Worm (Caenorhabditis elegans) whole organism, early embryonic: ENCODE results near the gene T04C12.1.

Experiments used
- B0310.2 ChIP-seq: sonication (generic microtip); optimal IDR thresholded peaks from 2 replicates; lab custom pipeline; 2016; ENCODE audit warnings: mild to moderate bottlenecking, missing genetic modification characterization, missing compliant biosample characterization
- F13C5.2 ChIP-seq: sonication (generic microtip); optimal IDR thresholded peaks from 2 replicates; lab custom pipeline; 2017; ENCODE audit warnings: mild to moderate bottlenecking, missing genetic modification characterization, inconsistent platforms, missing compliant biosample characterization
- aly-1 ChIP-seq: sonication (generic microtip); optimal IDR thresholded peaks from 2 replicates; lab custom pipeline; 2016; ENCODE audit warnings: missing genetic modification characterization, missing compliant biosample characterization
- ama-1 ChIP-seq: fragments of 150-350 bp; optimal IDR thresholded peaks from 2 replicates; lab custom pipeline; 2014
- ceh-13 ChIP-seq: fragments of 200-800 bp; sonication (Bioruptor generic); optimal IDR thresholded peaks from 2 replicates; lab custom pipeline; 2018; ENCODE audit warnings: mild to moderate bottlenecking, missing genetic modification characterization, missing compliant biosample characterization
- ceh-36 ChIP-seq: sonication (generic microtip); optimal IDR thresholded peaks from 2 replicates; lab custom pipeline; 2016; ENCODE audit warnings: missing genetic modification characterization, inconsistent platforms, missing compliant biosample characterization
- ets-7 ChIP-seq: sonication (generic microtip); optimal IDR thresholded peaks from 2 replicates; lab custom pipeline; 2016; ENCODE audit warnings: missing genotype, missing genetic modification characterization, missing compliant biosample characterization
- flt-1 ChIP-seq: fragments of 200-800 bp; sonication (Bioruptor generic); IDR thresholded peaks from 2 replicates; pipeline ENCODE4 v1.3.6; 2022; ENCODE audit warnings: missing genetic modification characterization, missing compliant biosample characterization
- hmbx-1 ChIP-seq: sonication (generic microtip); optimal IDR thresholded peaks from 2 replicates; lab custom pipeline; 2016; ENCODE audit warnings: mild to moderate bottlenecking, missing genetic modification characterization, missing compliant biosample characterization
- hmg-4 ChIP-seq: fragments of 200-800 bp; sonication (Bioruptor generic); optimal IDR thresholded peaks from 2 replicates; lab custom pipeline; 2018; ENCODE audit warnings: mild to moderate bottlenecking, missing genetic modification characterization, missing compliant biosample characterization
- hnd-1 ChIP-seq: sonication (generic microtip); optimal IDR thresholded peaks from 2 replicates; lab custom pipeline; 2016; ENCODE audit warnings: missing genetic modification characterization, missing compliant biosample characterization
- pes-1 ChIP-seq: fragments of 200-800 bp; sonication (Bioruptor generic); IDR thresholded peaks from 2 replicates; pipeline ENCODE4 v1.3.6; 2022; ENCODE audit warnings: missing genetic modification reagents, missing genetic modification characterization, missing compliant biosample characterization
- scrt-1 ChIP-seq: fragments of 200-800 bp; sonication (Bioruptor generic); IDR thresholded peaks from 2 replicates; pipeline ENCODE4 v1.3.6; 2022; ENCODE audit warnings: missing genetic modification characterization, missing compliant biosample characterization
- sea-1 ChIP-seq: fragments of 200-800 bp; sonication (Bioruptor generic); conservative IDR thresholded peaks from 2 replicates; pipeline ENCODE4 v1.3.6; 2022; ENCODE audit warnings: missing genetic modification characterization, missing compliant biosample characterization
- tbx-11 ChIP-seq: fragments of 200-800 bp; sonication (Bioruptor generic); IDR thresholded peaks from 2 replicates; pipeline ENCODE4 v1.3.6; 2022; ENCODE audit warnings: missing genetic modification characterization, missing compliant biosample characterization
- tbx-37 ChIP-seq: fragments of 200-800 bp; sonication (Bioruptor generic); conservative IDR thresholded peaks from 2 replicates; pipeline ENCODE4 v1.3.6; 2022; ENCODE audit warnings: missing genetic modification reagents, missing genetic modification characterization, missing compliant biosample characterization
- tra-4 ChIP-seq: sonication (generic microtip); optimal IDR thresholded peaks from 2 replicates; lab custom pipeline; 2017; ENCODE audit warnings: missing genetic modification characterization, missing compliant biosample characterization

Gene T04C12.1

DNA sequence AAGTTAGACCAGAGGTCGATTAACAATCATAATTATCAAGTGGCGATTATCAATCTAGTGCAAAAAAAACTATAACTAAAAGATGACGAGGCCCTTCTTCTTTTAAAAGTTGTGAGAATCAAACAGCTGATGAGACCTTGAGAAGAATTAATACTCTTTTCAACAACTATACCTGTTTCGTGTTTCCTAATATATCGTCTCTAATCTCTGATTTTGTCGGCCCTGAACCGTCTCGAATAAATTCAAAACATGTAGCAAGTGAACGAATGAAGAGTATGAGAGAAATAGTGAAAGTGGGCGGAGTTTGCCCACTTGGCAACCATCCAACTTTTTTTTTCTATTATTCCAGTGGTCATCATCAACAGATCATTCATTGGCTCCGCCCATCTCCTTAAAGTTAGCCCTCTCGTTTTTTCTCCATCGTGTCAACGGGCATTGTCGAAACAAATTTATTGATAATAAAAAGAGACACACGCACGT, 28.5 kb upstream of the T04C12.1 start, which contains the start of gene Y42A5A.1:
Gene Y42A5A.1 (plus strand): TSS at position 430 of the 480 bp plus-strand sequence.
- TF ChIP-seq F13C5.2 (tag; lab: Kevin White, UChicago) (no peak), hnd-1 (tag; lab: Kevin White, UChicago) (no peak)

DNA sequence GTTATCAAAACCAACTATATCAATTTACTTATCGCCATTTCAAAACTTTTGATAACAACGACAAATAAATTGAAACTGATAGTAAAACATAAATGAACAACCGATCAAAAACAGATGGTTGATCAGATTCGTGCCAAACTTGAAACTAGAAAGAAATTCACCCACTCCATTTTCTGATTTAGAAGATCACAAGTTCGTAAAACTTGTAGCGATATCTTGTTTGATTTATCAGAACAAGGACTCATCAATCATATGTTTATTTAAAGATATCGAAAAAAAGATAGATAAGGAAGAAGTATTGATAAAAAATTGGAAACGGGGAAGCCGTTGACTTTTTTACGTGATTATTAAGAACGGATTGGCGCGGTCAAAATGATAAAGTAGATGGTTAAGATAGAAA, 28.1 kb upstream of the T04C12.1 start:
- TF ChIP-seq ama-1 (lab: Kevin White, UChicago) = no peak
- TF ChIP-seq ceh-36 (tag; lab: Kevin White, UChicago) = no peak
- no peak for TF ChIP-seq B0310.2
- TF ChIP-seq tra-4 (tag; lab: Kevin White, UChicago) = no peak
- TF ChIP-seq tbx-37 (GFP tag; lab: Robert Waterston, UW) = no peak
- no peak for TF ChIP-seq ceh-13 (GFP tag; lab: Kevin White, UChicago)
- no peak for TF ChIP-seq pes-1
- TF ChIP-seq F13C5.2 (tag; lab: Kevin White, UChicago) = no peak
- no peak for TF ChIP-seq hmbx-1
- no peak for TF ChIP-seq ets-7
- no peak for TF ChIP-seq hmg-4 (GFP tag; lab: Kevin White, UChicago)
- TF ChIP-seq sea-1 = no peak
- TF ChIP-seq hnd-1 (tag; lab: Kevin White, UChicago) = no peak
- TF ChIP-seq scrt-1 (GFP tag; lab: Robert Waterston, UW) = no peak
- TF ChIP-seq aly-1 = no peak
- TF ChIP-seq flt-1 = no peak
- no peak for TF ChIP-seq tbx-11

DNA sequence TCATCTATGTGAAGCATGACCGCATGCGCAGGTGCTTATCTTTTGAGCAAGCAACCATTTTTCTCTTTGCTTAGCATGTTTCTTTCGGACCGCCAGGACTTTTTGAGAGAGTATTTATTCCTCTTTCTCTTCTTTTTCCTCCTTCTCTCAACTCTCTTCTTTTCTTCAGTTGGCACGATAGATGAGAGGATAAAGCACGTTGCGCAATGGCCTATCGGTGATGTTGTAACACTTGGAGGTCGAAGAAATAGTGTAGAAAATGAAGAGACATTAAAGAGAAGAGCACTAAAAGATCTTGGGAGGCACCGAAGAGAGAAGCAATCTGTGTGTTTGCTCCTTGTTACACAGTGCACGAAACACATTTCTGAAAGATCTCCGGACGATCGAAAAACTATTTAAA, 24.6 kb upstream of the T04C12.1 start:
- peak; percentile 35 for TF ChIP-seq F13C5.2 (tag; lab: Kevin White, UChicago)
- peak; percentile 22 for TF ChIP-seq hmg-4 (GFP tag; lab: Kevin White, UChicago)
- no peak for TF ChIP-seq hmbx-1

DNA sequence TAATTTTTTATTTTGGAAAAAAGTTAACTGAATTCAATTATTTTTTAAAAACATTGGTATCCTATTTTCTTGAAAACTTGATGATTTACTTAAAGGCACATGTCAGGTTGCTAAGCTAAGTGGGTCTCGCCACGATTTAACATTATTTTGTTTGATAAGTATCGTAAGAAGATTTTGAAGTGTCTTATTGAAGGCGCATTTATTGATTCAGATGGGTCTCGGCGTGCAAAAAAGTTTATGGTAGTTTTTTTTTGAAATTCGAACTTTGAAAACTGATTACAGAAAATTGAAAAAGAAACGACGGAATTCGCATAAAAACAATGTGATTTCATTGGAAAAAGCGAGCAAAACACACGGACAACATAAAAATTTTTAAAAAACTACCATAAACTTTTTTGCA, 23.9 kb upstream of the T04C12.1 start:
- TF ChIP-seq ceh-36 (tag; lab: Kevin White, UChicago) (no peak), ama-1 (lab: Kevin White, UChicago) (no peak), hmbx-1 (no peak), hnd-1 (tag; lab: Kevin White, UChicago) (no peak), tra-4 (tag; lab: Kevin White, UChicago) (no peak), flt-1 (no peak), hmg-4 (GFP tag; lab: Kevin White, UChicago) (no peak), ets-7 (no peak), scrt-1 (GFP tag; lab: Robert Waterston, UW) (no peak), B0310.2 (no peak), tbx-11 (no peak), tbx-37 (GFP tag; lab: Robert Waterston, UW) (no peak), ceh-13 (GFP tag; lab: Kevin White, UChicago) (no peak), aly-1 (no peak), sea-1 (no peak), pes-1 (no peak), F13C5.2 (tag; lab: Kevin White, UChicago) (no peak)

DNA sequence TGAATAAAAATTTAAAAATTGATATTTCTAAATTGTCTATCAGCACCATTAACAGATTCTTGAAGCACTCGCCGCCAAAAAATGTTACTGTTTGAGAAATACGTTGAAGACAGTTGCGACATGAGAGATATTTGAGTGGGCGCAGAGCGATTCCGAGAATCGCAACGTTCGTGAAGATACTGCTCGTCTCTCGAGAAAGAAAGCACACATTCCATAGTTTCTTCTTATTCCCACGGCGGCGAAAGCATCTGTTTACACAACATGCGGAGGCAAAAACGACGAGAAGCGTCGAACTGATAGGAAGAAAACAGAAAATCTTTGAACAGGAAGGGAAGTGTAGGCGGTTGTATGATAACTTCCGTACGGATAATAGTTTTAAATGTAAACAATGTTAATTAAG, 23.4 kb upstream of the T04C12.1 start:
- TF ChIP-seq tra-4 (tag; lab: Kevin White, UChicago) (no peak), hnd-1 (tag; lab: Kevin White, UChicago) (no peak), tbx-37 (GFP tag; lab: Robert Waterston, UW) (no peak), tbx-11 (no peak), flt-1 (no peak), hmg-4 (GFP tag; lab: Kevin White, UChicago) (no peak), B0310.2 (no peak), ets-7 (no peak)

DNA sequence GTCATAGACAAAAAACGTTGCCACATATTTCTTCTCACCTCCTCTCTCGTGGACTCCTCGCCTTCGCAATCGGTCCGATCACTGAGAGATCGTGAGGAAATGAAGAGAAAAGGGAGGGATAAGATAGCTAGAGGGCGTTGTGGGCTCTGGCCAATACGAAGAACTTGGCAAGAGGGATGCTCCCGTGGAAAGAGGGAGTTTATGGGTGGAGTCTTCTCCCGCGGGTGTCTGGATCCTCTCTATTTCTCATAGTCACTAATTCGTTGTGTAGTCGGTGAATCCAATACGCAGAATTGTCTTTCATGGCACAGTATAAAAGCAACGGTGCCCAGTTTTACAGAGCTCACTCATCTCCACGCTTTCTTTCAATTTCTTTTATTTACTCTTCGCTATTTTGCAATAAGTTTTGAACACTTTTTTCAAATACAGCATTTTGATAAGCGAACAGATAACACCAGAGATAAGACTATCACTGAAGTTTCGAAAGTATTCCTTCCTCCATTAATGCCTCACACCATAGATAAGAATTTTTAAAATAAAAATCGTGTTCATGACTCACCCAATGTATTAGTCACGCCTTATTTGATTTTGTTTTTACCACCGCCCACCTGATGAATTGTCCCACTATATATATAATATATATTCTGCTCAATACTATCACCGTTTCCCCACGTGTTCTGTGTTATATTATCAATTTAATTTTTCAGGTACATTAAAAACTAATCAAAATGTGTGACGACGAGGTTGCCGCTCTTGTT, 21.5 kb upstream of the T04C12.1 start, which contains the start of gene act-1:
Gene act-1 (plus strand): TSS at position 708 of the 758 bp plus-strand sequence.
- TF ChIP-seq pes-1 = peak; percentile 10; the same call in 1 of the 2 replicates
- no peak for TF ChIP-seq B0310.2
- TF ChIP-seq ama-1 (lab: Kevin White, UChicago) = no peak
- TF ChIP-seq hnd-1 (tag; lab: Kevin White, UChicago) = no peak
- TF ChIP-seq hmg-4 (GFP tag; lab: Kevin White, UChicago) = peak; percentile 73
- peak; percentile 26 for TF ChIP-seq F13C5.2 (tag; lab: Kevin White, UChicago)
- TF ChIP-seq flt-1 = 0 out of 2 replicates have a peak, but pooled peaks have one; percentile 37

DNA sequence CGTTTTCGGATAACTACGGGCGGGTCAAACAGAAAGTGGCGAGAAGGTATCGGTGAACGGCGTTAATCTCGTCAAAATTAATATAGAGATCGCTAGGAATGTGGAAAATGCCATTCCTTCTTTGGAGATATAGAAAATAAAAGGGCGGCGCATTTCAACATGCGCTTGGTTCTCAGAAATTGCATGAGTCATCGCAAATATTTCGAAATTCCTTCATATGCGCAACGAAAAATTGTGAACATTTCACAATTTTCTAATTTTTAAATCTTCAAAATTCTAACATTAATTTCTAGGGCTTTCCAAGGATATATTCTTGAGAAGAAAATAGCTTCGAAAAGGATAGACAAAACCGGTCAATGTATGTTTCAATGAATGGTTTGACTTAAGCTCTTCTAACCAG, 19.8 kb upstream of the T04C12.1 start:
- TF ChIP-seq tra-4 (tag; lab: Kevin White, UChicago) = no peak
- no peak for TF ChIP-seq hnd-1 (tag; lab: Kevin White, UChicago)
- no peak for TF ChIP-seq tbx-37 (GFP tag; lab: Robert Waterston, UW)
- no peak for TF ChIP-seq ets-7
- TF ChIP-seq hmbx-1 = no peak
- TF ChIP-seq B0310.2 = no peak
- TF ChIP-seq scrt-1 (GFP tag; lab: Robert Waterston, UW) = no peak
- no peak for TF ChIP-seq ceh-13 (GFP tag; lab: Kevin White, UChicago)
- TF ChIP-seq sea-1 = no peak
- no peak for TF ChIP-seq aly-1

DNA sequence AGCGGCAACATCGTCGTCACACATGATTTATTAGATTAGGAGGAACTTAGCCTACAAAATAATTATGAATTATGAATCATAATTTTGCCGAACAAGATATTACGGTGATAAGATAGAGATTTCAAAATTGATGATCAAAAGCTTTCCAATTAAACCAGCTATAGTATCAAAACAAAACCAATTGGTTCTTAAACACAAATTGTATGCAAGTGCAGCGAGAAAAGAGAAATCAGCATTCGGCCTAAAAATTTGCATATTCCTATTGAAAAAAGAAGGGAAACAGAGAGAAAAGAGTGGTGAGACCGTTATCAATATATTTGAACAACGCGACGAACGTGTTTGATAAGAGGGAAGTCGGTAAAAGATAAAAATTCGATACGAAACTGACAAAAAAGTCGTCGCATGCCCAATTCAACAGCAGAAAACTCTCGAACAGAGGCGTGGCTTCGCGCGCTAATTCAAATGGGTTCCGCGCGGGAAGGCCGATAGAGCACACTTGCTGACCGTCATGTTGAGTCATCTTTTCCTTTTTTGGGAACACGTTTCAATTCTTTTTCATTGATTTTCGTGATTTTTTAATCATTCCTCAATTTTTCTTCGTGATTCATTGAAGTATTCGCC, 19.1 kb upstream of the T04C12.1 start, which contains the start of gene act-2:
Gene act-2 (minus strand): TSS at position 51 of the 621 bp plus-strand sequence.
- TF ChIP-seq F13C5.2 (tag; lab: Kevin White, UChicago) (no peak), B0310.2 (peak; percentile 38)
